Worm (Caenorhabditis elegans): ENCODE data around the gene ubxn-4.

ubxn-4 gene

ce11 chrIII:8446061-8446460 lies 40.7 kb upstream of the ubxn-4 start:
- TF ChIP-seq alr-1 (tag; optimal IDR thresholded peaks at IDR 0.05; ENCODE audit: borderline replicate concordance) (no peak), lir-3 (tag; optimal IDR thresholded peaks at IDR 0.05; ENCODE audit: poor library complexity) (no peak), irx-1 (tag; optimal IDR thresholded peaks at IDR 0.05) (no peak), mep-1 (tag; optimal IDR thresholded peaks at IDR 0.05) (peak; percentile 53)

- TF ChIP-seq ama-1 (optimal IDR thresholded peaks at IDR 0.05) (peak; percentile 70), aly-2 (tag; optimal IDR thresholded peaks at IDR 0.05) (peak; percentile 54), nhr-20 (tag; optimal IDR thresholded peaks at IDR 0.05) (no peak), skn-1 (tag; optimal IDR thresholded peaks at IDR 0.05) (peak; percentile 30)
Measured at ce11 chrIII:8444433-8445090, 39.2 kb upstream of the ubxn-4 start.

- TF ChIP-seq nhr-12 (tag; optimal IDR thresholded peaks at IDR 0.05) = no peak
- peak in 1 of 6 experiments; percentile 90 for TF ChIP-seq elt-3 (tag; optimal IDR thresholded peaks at IDR 0.05)
- TF ChIP-seq zip-4 (GFP tag; optimal IDR thresholded peaks at IDR 0.05) = peak; percentile 5
- TF ChIP-seq mab-9 (GFP tag; IDR thresholded peaks at IDR 0.05) = peak; percentile 41; the same call in 1 of the 2 replicates
- TF ChIP-seq mdl-1 (tag; optimal IDR thresholded peaks at IDR 0.05) = peak in 1 of 2 experiments; percentile 14
- TF ChIP-seq unc-86 (tag; optimal IDR thresholded peaks at IDR 0.05) = peak; percentile 6
- peak; percentile 91 for TF ChIP-seq xbp-1 (tag; optimal IDR thresholded peaks at IDR 0.05)
- TF ChIP-seq C34B4.2 (tag; optimal IDR thresholded peaks at IDR 0.05) = no peak
- TF ChIP-seq ztf-4 (tag; optimal IDR thresholded peaks at IDR 0.05) = peak; percentile 92
- TF ChIP-seq skn-1 (tag; optimal IDR thresholded peaks at IDR 0.05) = peak; percentile 94
- peak; percentile 33 for TF ChIP-seq lin-15B (tag; optimal IDR thresholded peaks at IDR 0.05)
- TF ChIP-seq nhr-85 (tag) = peak; percentile 70
- TF ChIP-seq aly-2 (tag; optimal IDR thresholded peaks at IDR 0.05) = peak; percentile 98
- TF ChIP-seq efl-1 (optimal IDR thresholded peaks at IDR 0.05) = no peak
- peak; percentile 27 to 57 for TF ChIP-seq efl-1 (GFP tag; optimal IDR thresholded peaks at IDR 0.05 in 1 of 2)
- no peak for TF ChIP-seq mef-2 (tag; optimal IDR thresholded peaks at IDR 0.05)
- no peak for TF ChIP-seq sup-37 (GFP tag; optimal IDR thresholded peaks at IDR 0.05)
- TF ChIP-seq pqm-1 (tag; optimal IDR thresholded peaks at IDR 0.05) = no peak
- peak; percentile 18 for TF ChIP-seq fkh-8 (tag; optimal IDR thresholded peaks at IDR 0.05)
- peak; percentile 73 for TF ChIP-seq elt-2 (tag; optimal IDR thresholded peaks at IDR 0.05)
- peak; percentile 58 for TF ChIP-seq lin-13 (GFP tag; optimal IDR thresholded peaks at IDR 0.05)
- peak; percentile 24 to 65 (median 44) for TF ChIP-seq dpl-1 (GFP tag; optimal IDR thresholded peaks at IDR 0.05)
- no peak for TF ChIP-seq grh-1 (GFP tag; IDR thresholded peaks at IDR 0.05)
- TF ChIP-seq swsn-7 (tag; optimal IDR thresholded peaks at IDR 0.05) = peak; percentile 55
- peak; percentile 76 for TF ChIP-seq nhr-71 (tag; optimal IDR thresholded peaks at IDR 0.05)
- TF ChIP-seq ceh-88 (GFP tag; IDR thresholded peaks at IDR 0.05) = peak; percentile 44; the same call in 1 of the 2 replicates
- peak; percentile 60 for TF ChIP-seq snu-23 (GFP tag; optimal IDR thresholded peaks at IDR 0.05)
- TF ChIP-seq F16B12.6 (tag; optimal IDR thresholded peaks at IDR 0.05) = peak; percentile 1
- peak; percentile 19 for TF ChIP-seq nhr-47 (tag; optimal IDR thresholded peaks at IDR 0.05)
- peak in 1 of 2 experiments; percentile 26 for TF ChIP-seq ztf-11 (tag; optimal IDR thresholded peaks at IDR 0.05)
- TF ChIP-seq nhr-237 (tag; optimal IDR thresholded peaks at IDR 0.05) = no peak
- peak; percentile 38 for TF ChIP-seq pax-3 (tag; optimal IDR thresholded peaks at IDR 0.05)
- TF ChIP-seq dsc-1 (tag; optimal IDR thresholded peaks at IDR 0.05) = peak; percentile 33
- peak; percentile 44 for TF ChIP-seq egl-13 (tag; optimal IDR thresholded peaks at IDR 0.05)
- TF ChIP-seq nhr-19 (GFP tag; conservative IDR thresholded peaks at IDR 0.05) = peak; percentile 29; the same call in 1 of the 2 replicates
- peak; percentile 55 for TF ChIP-seq nhr-20 (tag; optimal IDR thresholded peaks at IDR 0.05)
- TF ChIP-seq rnt-1 (tag; optimal IDR thresholded peaks at IDR 0.05) = peak; percentile 53
- peak; percentile 45 to 86 for TF ChIP-seq lsy-2 (tag; optimal IDR thresholded peaks at IDR 0.05)
- TF ChIP-seq ceh-90 (tag; optimal IDR thresholded peaks at IDR 0.05) = peak; percentile 36
- no peak for TF ChIP-seq ceh-82 (tag; optimal IDR thresholded peaks at IDR 0.05)
- peak; percentile 13 for TF ChIP-seq unc-130 (tag; optimal IDR thresholded peaks at IDR 0.05)
- peak; percentile 68 for TF ChIP-seq blmp-1 (tag; optimal IDR thresholded peaks at IDR 0.05)
- TF ChIP-seq mep-1 (tag; optimal IDR thresholded peaks at IDR 0.05) = peak; percentile 99
Measured at ce11 chrIII:8443557-8444131, 38.3 kb upstream of the ubxn-4 start, which contains the start of gene ufbp-1. TSS of gene ufbp-1 (minus strand) at chrIII:8443607.
